Fruit fly (Drosophila melanogaster) whole organism, pupa: Measurements from ENCODE around the gene Lk6.
A peak's percentile ranks its signal among the peaks of the same experiment; 100 is the strongest.

Source experiments
- CG10348 ChIP-seq: fragments of 200-800 bp; sonication (Bioruptor generic); IDR thresholded peaks from 2 replicates; pipeline ENCODE4 v1.3.6; 2022; ENCODE audit warnings: missing biosample characterization, missing genetic modification characterization
- CG12605 ChIP-seq: fragments of 200-800 bp; sonication (Bioruptor generic); IDR thresholded peaks from 2 replicates; pipeline ENCODE4 v1.3.6; 2022; ENCODE audit warnings: missing biosample characterization, missing genetic modification characterization
- CG13204 ChIP-seq: fragments of 200-800 bp; sonication (Bioruptor generic); optimal IDR thresholded peaks from 2 replicates; lab custom pipeline; 2018; ENCODE audit warnings: missing biosample characterization, mild to moderate bottlenecking, missing genetic modification characterization, moderate library complexity
- CG14655 ChIP-seq: fragments of 200-800 bp; sonication (Bioruptor generic); optimal IDR thresholded peaks from 3 replicates; lab custom pipeline; 2017; ENCODE audit warnings: mild to moderate bottlenecking, missing biosample characterization, missing genetic modification reagents, missing genetic modification characterization
- CG15710 ChIP-seq: fragments of 200-800 bp; sonication (Bioruptor generic); optimal IDR thresholded peaks from 2 replicates; lab custom pipeline; 2018; ENCODE audit warnings: missing biosample characterization, mild to moderate bottlenecking, missing genetic modification characterization, moderate library complexity
- CG17806 ChIP-seq: fragments of 200-800 bp; sonication (Bioruptor generic); optimal IDR thresholded peaks from 2 replicates; lab custom pipeline; 2018; ENCODE audit warnings: missing biosample characterization, mild to moderate bottlenecking, missing genetic modification characterization, moderate library complexity
- CG32121 ChIP-seq: fragments of 200-800 bp; sonication (Bioruptor generic); IDR thresholded peaks from 2 replicates; pipeline ENCODE4 v1.3.6; 2022; ENCODE audit warnings: missing biosample characterization, missing genetic modification characterization
- CG34367 ChIP-seq: fragments of 200-800 bp; sonication (Bioruptor generic); optimal IDR thresholded peaks from 2 replicates; lab custom pipeline; 2018; ENCODE audit warnings: missing biosample characterization, mild to moderate bottlenecking, missing genetic modification characterization
- CG4496 ChIP-seq: fragments of 200-800 bp; sonication (Bioruptor generic); IDR thresholded peaks from 3 replicates; pipeline ENCODE4 v1.3.6; 2022; ENCODE audit warnings: missing biosample characterization, missing genetic modification characterization
- CG8159 ChIP-seq: fragments of 200-800 bp; sonication (Bioruptor generic); optimal IDR thresholded peaks from 3 replicates; lab custom pipeline; 2018; ENCODE audit warnings: missing biosample characterization, mild to moderate bottlenecking, missing genetic modification characterization, moderate library complexity
- CG8301 ChIP-seq: fragments of 200-800 bp; sonication (Bioruptor generic); optimal IDR thresholded peaks from 2 replicates; lab custom pipeline; 2018; ENCODE audit warnings: missing biosample characterization, mild to moderate bottlenecking, missing genetic modification characterization
- CG9948 ChIP-seq: fragments of 200-800 bp; sonication (Bioruptor generic); optimal IDR thresholded peaks from 2 replicates; lab custom pipeline; 2018; ENCODE audit warnings: missing biosample characterization, mild to moderate bottlenecking, missing genetic modification characterization, moderate library complexity
- D1 ChIP-seq: fragments of 200-800 bp; sonication (Bioruptor generic); optimal IDR thresholded peaks from 2 replicates; lab custom pipeline; 2018; ENCODE audit warnings: missing biosample characterization, mild to moderate bottlenecking, missing genetic modification characterization, moderate library complexity
- EcR ChIP-seq: fragments of 200-800 bp; sonication (Bioruptor generic); optimal IDR thresholded peaks from 3 replicates; lab custom pipeline; 2019; ENCODE audit warnings: missing biosample characterization, missing genetic modification characterization, mild to moderate bottlenecking, moderate library complexity, missing genetic modification reagents
- Ets98B ChIP-seq: fragments of 200-800 bp; sonication (Bioruptor generic); IDR thresholded peaks from 2 replicates; pipeline ENCODE4 v1.3.6; 2022; ENCODE audit warnings: missing biosample characterization, missing genetic modification characterization
- Pif1A ChIP-seq: fragments of 200-800 bp; sonication (Bioruptor generic); optimal IDR thresholded peaks from 3 replicates; lab custom pipeline; 2016; ENCODE audit warnings: missing biosample characterization, missing genetic modification characterization
- Pif1B ChIP-seq: fragments of 200-800 bp; sonication (Bioruptor generic); optimal IDR thresholded peaks from 3 replicates; lab custom pipeline; 2016; ENCODE audit warnings: missing biosample characterization, missing genetic modification characterization
- Snoo ChIP-seq: fragments of 200-800 bp; sonication (Bioruptor generic); optimal IDR thresholded peaks from 3 replicates; lab custom pipeline; 2017; ENCODE audit warnings: missing biosample characterization, mild to moderate bottlenecking, missing genetic modification characterization, inconsistent platforms
- fd96Ca ChIP-seq: fragments of 200-800 bp; sonication (Bioruptor generic); IDR thresholded peaks from 3 replicates; pipeline ENCODE4 v1.3.6; 2022; ENCODE audit warnings: missing biosample characterization, missing genetic modification characterization
- gl ChIP-seq: fragments of 200-800 bp; sonication (Bioruptor generic); optimal IDR thresholded peaks from 2 replicates; lab custom pipeline; 2018; ENCODE audit warnings: missing biosample characterization, mild to moderate bottlenecking, missing genetic modification characterization
- rn ChIP-seq: fragments of 200-800 bp; sonication (Bioruptor generic); IDR thresholded peaks from 2 replicates; pipeline ENCODE4 v1.3.6; 2022; ENCODE audit warnings: missing biosample characterization, missing genetic modification characterization

Lk6 gene

dm6 chr3R:11763494-11764278 is 571 bp downstream of the Lk6 start:
- TF ChIP-seq Pif1B (GFP tag; lab: Kevin White, UChicago), result no peak
- TF ChIP-seq CG13204 (GFP tag; lab: Kevin White, UChicago), result peak; percentile 75
- no peak for TF ChIP-seq CG9948 (tag; lab: Kevin White, UChicago)
- peak; percentile 17 for TF ChIP-seq CG14655
- TF ChIP-seq EcR (GFP tag; lab: Kevin White, UChicago), result peak; percentile 38
- TF ChIP-seq, all 21 proteins: peak for 3

dm6 chr3R:11762500-11762899 is 1.8 kb downstream of the Lk6 start:
- TF ChIP-seq CG9948 (tag; lab: Kevin White, UChicago), result no peak
- no peak for TF ChIP-seq CG10348 (GFP tag; lab: Robert Waterston, UW)
- no peak for TF ChIP-seq CG34367 (tag; lab: Kevin White, UChicago)
- TF ChIP-seq EcR (GFP tag; lab: Kevin White, UChicago), result peak; percentile 77
- peak; percentile 19 for TF ChIP-seq gl

dm6 chr3R:11761718-11762117 is 2.5 kb downstream of the Lk6 start:
- TF ChIP-seq CG8159 (tag; lab: Kevin White, UChicago) (no peak), fd96Ca (no peak), CG10348 (GFP tag; lab: Robert Waterston, UW) (no peak), rn (no peak), CG13204 (GFP tag; lab: Kevin White, UChicago) (no peak), CG15710 (tag; lab: Kevin White, UChicago) (no peak)

dm6 chr3R:11760669-11761387 is 3.4 kb downstream of the Lk6 start:
- TF ChIP-seq rn (no peak), CG8159 (tag; lab: Kevin White, UChicago) (peak; percentile 100), CG9948 (tag; lab: Kevin White, UChicago) (peak; percentile 100), CG17806 (peak; percentile 100), D1 (peak; percentile 99), CG34367 (tag; lab: Kevin White, UChicago) (peak; percentile 100), CG15710 (tag; lab: Kevin White, UChicago) (peak; percentile 100), CG8301 (peak; percentile 100), CG4496 (GFP tag; lab: Robert Waterston, UW) (no peak), CG10348 (GFP tag; lab: Robert Waterston, UW) (no peak), CG14655 (peak; percentile 100), Pif1B (GFP tag; lab: Kevin White, UChicago) (peak; percentile 100), CG32121 (GFP tag; lab: Robert Waterston, UW) (no peak), fd96Ca (no peak), EcR (GFP tag; lab: Kevin White, UChicago) (peak; percentile 79), gl (peak; percentile 100), Pif1A (GFP tag; lab: Kevin White, UChicago) (peak; percentile 100), Snoo (tag; lab: Kevin White, UChicago) (peak; percentile 100), CG13204 (GFP tag; lab: Kevin White, UChicago) (peak; percentile 99), CG12605 (no peak), Ets98B (GFP tag; lab: Robert Waterston, UW) (no peak)
- TF ChIP-seq, all 21 proteins: peak for 14

- TF ChIP-seq Pif1A (GFP tag; lab: Kevin White, UChicago), result no peak
- no peak for TF ChIP-seq Pif1B (GFP tag; lab: Kevin White, UChicago)
- TF ChIP-seq CG9948 (tag; lab: Kevin White, UChicago), result no peak
- no peak for TF ChIP-seq fd96Ca
- TF ChIP-seq CG12605, result no peak
- TF ChIP-seq D1, result no peak
- no peak for TF ChIP-seq CG17806
- no peak for TF ChIP-seq CG34367 (tag; lab: Kevin White, UChicago)
- no peak for TF ChIP-seq CG15710 (tag; lab: Kevin White, UChicago)
- no peak for TF ChIP-seq CG32121 (GFP tag; lab: Robert Waterston, UW)
- no peak for TF ChIP-seq Ets98B (GFP tag; lab: Robert Waterston, UW)
- no peak for TF ChIP-seq CG10348 (GFP tag; lab: Robert Waterston, UW)
- no peak for TF ChIP-seq CG8159 (tag; lab: Kevin White, UChicago)
- TF ChIP-seq Snoo (tag; lab: Kevin White, UChicago), result no peak
- TF ChIP-seq CG14655, result no peak
- TF ChIP-seq, all 21 proteins: peak for 0
Measured at dm6 chr3R:11759971-11760370, 4.3 kb downstream of the Lk6 start.

dm6 chr3R:11759185-11759731 is 5.0 kb downstream of the Lk6 start:
- TF ChIP-seq CG10348 (GFP tag; lab: Robert Waterston, UW) (no peak), fd96Ca (no peak), CG14655 (no peak), Snoo (tag; lab: Kevin White, UChicago) (no peak), D1 (no peak), gl (no peak), CG34367 (tag; lab: Kevin White, UChicago) (no peak), CG8301 (no peak), Pif1A (GFP tag; lab: Kevin White, UChicago) (no peak), CG12605 (no peak), CG4496 (GFP tag; lab: Robert Waterston, UW) (no peak), CG8159 (tag; lab: Kevin White, UChicago) (no peak)
